Worm (Caenorhabditis elegans): ENCODE results near the gene C24H12.8.

C24H12.8 gene

ce11 chrII:372235-372634 is 50.8 kb downstream of the C24H12.8 start:
- TF ChIP-seq ceh-9 (tag; optimal IDR thresholded peaks at IDR 0.05) (no peak), nfya-1 (tag; optimal IDR thresholded peaks at IDR 0.05) (peak; percentile 69)

ce11 chrII:371549-371948 is 51.4 kb downstream of the C24H12.8 start:
- TF ChIP-seq unc-55 (GFP tag; optimal IDR thresholded peaks at IDR 0.05) (no peak), unc-42 (tag; optimal IDR thresholded peaks at IDR 0.05) (no peak), madf-2 (tag; optimal IDR thresholded peaks at IDR 0.05) (no peak), unc-3 (GFP tag; conservative IDR thresholded peaks at IDR 0.05) (no peak), unc-3 (tag; optimal IDR thresholded peaks at IDR 0.05) (no peak), C08G9.2 (tag; optimal IDR thresholded peaks at IDR 0.05) (no peak), ahr-1 (tag; optimal IDR thresholded peaks at IDR 0.05) (no peak)

- TF ChIP-seq nfya-1 (tag; optimal IDR thresholded peaks at IDR 0.05) (peak; percentile 53), ceh-14 (tag; optimal IDR thresholded peaks at IDR 0.05) (no peak)
Measured at ce11 chrII:370394-370793, 52.6 kb downstream of the C24H12.8 start.
